Fruit fly (Drosophila melanogaster) whole organism, embryonic: ENCODE results near the gene sxe2.

Source experiments
- CG10267 ChIP-seq: fragments of 200-800 bp; sonication (Bioruptor generic); optimal IDR thresholded peaks from 2 replicates; lab custom pipeline; 2018; ENCODE audit warnings: missing biosample characterization, mild to moderate bottlenecking, missing genetic modification characterization, moderate library complexity
- CG10366 ChIP-seq: fragments of 200-800 bp; sonication (Bioruptor generic); IDR thresholded peaks from 2 replicates; pipeline ENCODE4 v1.3.6; 2022; ENCODE audit warnings: missing biosample characterization, missing genetic modification characterization
- CG12391 ChIP-seq: fragments of 200-800 bp; sonication (Bioruptor generic); optimal IDR thresholded peaks from 3 replicates; lab custom pipeline; 2018; ENCODE audit warnings: missing biosample characterization, mild to moderate bottlenecking, missing genetic modification characterization, moderate library complexity
- CG12744 ChIP-seq: fragments of 200-800 bp; sonication (Bioruptor generic); optimal IDR thresholded peaks from 2 replicates; lab custom pipeline; 2016; ENCODE audit warnings: missing biosample characterization, missing genetic modification characterization
- CG12942 ChIP-seq: fragments of 200-800 bp; sonication (Bioruptor generic); optimal IDR thresholded peaks from 3 replicates; lab custom pipeline; 2016; ENCODE audit warnings: missing biosample characterization, missing genetic modification characterization
- CG13123 ChIP-seq: fragments of 200-800 bp; sonication (Bioruptor generic); optimal IDR thresholded peaks from 2 replicates; lab custom pipeline; 2016; ENCODE audit warnings: missing biosample characterization, missing genetic modification characterization
- CG14965 ChIP-seq: fragments of 200-800 bp; sonication (Bioruptor generic); optimal IDR thresholded peaks from 2 replicates; lab custom pipeline; 2016; ENCODE audit warnings: missing biosample characterization, missing genetic modification characterization, borderline replicate concordance
- CG15073 ChIP-seq: fragments of 200-800 bp; sonication (Bioruptor generic); optimal IDR thresholded peaks from 2 replicates; lab custom pipeline; 2016; ENCODE audit warnings: missing biosample characterization, missing genetic modification characterization
- CG15601 ChIP-seq: fragments of 200-800 bp; sonication (Bioruptor generic); optimal IDR thresholded peaks from 3 replicates; lab custom pipeline; 2019; ENCODE audit warnings: missing biosample characterization, mild to moderate bottlenecking, missing genetic modification characterization, moderate library complexity
- CG34422 ChIP-seq: fragments of 200-800 bp; sonication (Bioruptor generic); IDR thresholded peaks from 3 replicates; pipeline ENCODE4 v1.3.6; 2022; ENCODE audit warnings: missing biosample characterization, missing genetic modification characterization
- CG3726 ChIP-seq: fragments of 200-800 bp; sonication (Bioruptor generic); IDR thresholded peaks from 3 replicates; pipeline ENCODE4, ENCODE4 v1.3.6; 2022; ENCODE audit warnings: missing biosample characterization, missing genetic modification characterization
- CG4328 ChIP-seq: fragments of 200-800 bp; sonication (Bioruptor generic); optimal IDR thresholded peaks from 3 replicates; lab custom pipeline; 2017; ENCODE audit warnings: missing biosample characterization, missing genetic modification reagents, missing genetic modification characterization
- CG4424 ChIP-seq: fragments of 200-800 bp; sonication (Bioruptor generic); optimal IDR thresholded peaks from 3 replicates; lab custom pipeline; 2016; ENCODE audit warnings: missing biosample characterization, missing genetic modification characterization
- CG6272 ChIP-seq: fragments of 200-800 bp; sonication (Bioruptor generic); IDR thresholded peaks from 2 replicates; pipeline ENCODE4 v1.3.6; 2022; ENCODE audit warnings: missing biosample characterization, missing genetic modification characterization
- CG8359 ChIP-seq: fragments of 200-800 bp; sonication (Bioruptor generic); optimal IDR thresholded peaks from 2 replicates; lab custom pipeline; 2017; ENCODE audit warnings: missing biosample characterization, mild to moderate bottlenecking, missing genetic modification characterization, borderline replicate concordance
- CG8388 ChIP-seq: fragments of 200-800 bp; sonication (Bioruptor generic); optimal IDR thresholded peaks from 2 replicates; lab custom pipeline; 2019; ENCODE audit warnings: missing biosample characterization, mild to moderate bottlenecking, missing genetic modification characterization, moderate library complexity
- CG9932 ChIP-seq: fragments of 200-800 bp; sonication (Bioruptor generic); IDR thresholded peaks from 2 replicates; pipeline ENCODE4 v1.3.6; 2022; ENCODE audit warnings: missing biosample characterization, missing genetic modification characterization
- CHES-1-like ChIP-seq: fragments of 200-800 bp; sonication (Bioruptor generic); optimal IDR thresholded peaks from 2 replicates; lab custom pipeline; 2016; ENCODE audit warnings: missing biosample characterization, missing genetic modification characterization
- CoRest ChIP-seq: fragments of 200-800 bp; sonication (Bioruptor generic); optimal IDR thresholded peaks from 3 replicates; lab custom pipeline; 2018; ENCODE audit warnings: missing biosample characterization, mild to moderate bottlenecking, missing genetic modification characterization, moderate library complexity
- ERR ChIP-seq: fragments of 200-800 bp; sonication (Bioruptor generic); optimal IDR thresholded peaks from 2 replicates; lab custom pipeline; 2016; ENCODE audit warnings: missing biosample characterization, missing genetic modification characterization
- Hmr ChIP-seq: fragments of 200-800 bp; sonication (Bioruptor generic); optimal IDR thresholded peaks from 3 replicates; lab custom pipeline; 2017; ENCODE audit warnings: mild to moderate bottlenecking, missing biosample characterization, missing genetic modification reagents, missing genetic modification characterization
- MTF-1 ChIP-seq: fragments of 200-800 bp; sonication (Bioruptor generic); optimal IDR thresholded peaks from 2 replicates; lab custom pipeline; 2018; ENCODE audit warnings: missing biosample characterization, mild to moderate bottlenecking, missing genetic modification characterization, borderline replicate concordance
- Meics ChIP-seq: fragments of 200-800 bp; sonication (Bioruptor generic); optimal IDR thresholded peaks from 2 replicates; lab custom pipeline; 2017; ENCODE audit warnings: missing biosample characterization, mild to moderate bottlenecking, missing genetic modification characterization
- NC2β ChIP-seq: fragments of 200-800 bp; sonication (Bioruptor generic); optimal IDR thresholded peaks from 2 replicates; lab custom pipeline; 2016; ENCODE audit warnings: missing biosample characterization, missing genetic modification characterization
- Nf-YB ChIP-seq: fragments of 200-800 bp; sonication (Bioruptor generic); optimal IDR thresholded peaks from 3 replicates; lab custom pipeline; 2019; ENCODE audit warnings: missing biosample characterization, mild to moderate bottlenecking, missing genetic modification characterization, moderate library complexity
- NfI ChIP-seq: fragments of 200-800 bp; sonication (Bioruptor generic); optimal IDR thresholded peaks from 3 replicates; lab custom pipeline; 2018; ENCODE audit warnings: missing biosample characterization, mild to moderate bottlenecking, missing genetic modification characterization, moderate library complexity
- Optix ChIP-seq: fragments of 200-800 bp; sonication (Bioruptor generic); IDR thresholded peaks from 3 replicates; pipeline ENCODE4 v1.3.6; 2022; ENCODE audit warnings: missing biosample characterization, missing genetic modification characterization
- Rfx ChIP-seq: fragments of 200-800 bp; sonication (Bioruptor generic); IDR thresholded peaks from 2 replicates; pipeline ENCODE4 v1.3.6; 2022; ENCODE audit warnings: missing biosample characterization, missing genetic modification characterization
- Rx ChIP-seq: fragments of 200-800 bp; sonication (Bioruptor generic); IDR thresholded peaks from 2 replicates; pipeline ENCODE4 v1.3.6; 2022; ENCODE audit warnings: missing biosample characterization, missing genetic modification characterization
- Xrp1 ChIP-seq: fragments of 200-800 bp; sonication (Bioruptor generic); IDR thresholded peaks from 2 replicates; pipeline ENCODE4 v1.3.6; 2022; ENCODE audit warnings: missing biosample characterization, missing genetic modification characterization
- YL-1 ChIP-seq: fragments of 200-800 bp; sonication (Bioruptor generic); optimal IDR thresholded peaks from 3 replicates; lab custom pipeline; 2017; ENCODE audit warnings: missing biosample characterization, mild to moderate bottlenecking, missing genetic modification characterization
- aop ChIP-seq: fragments of 200-800 bp; sonication (Bioruptor generic); IDR thresholded peaks from 2 replicates; pipeline ENCODE4 v1.3.6; 2022; ENCODE audit warnings: missing biosample characterization, missing genetic modification characterization
- ash1 ChIP-seq: fragments of 200-800 bp; sonication (Bioruptor generic); optimal IDR thresholded peaks from 2 replicates; lab custom pipeline; 2018; ENCODE audit warnings: missing biosample characterization, mild to moderate bottlenecking, missing genetic modification characterization
- cad ChIP-seq: fragments of >200 bp; optimal IDR thresholded peaks from 2 replicates; lab custom pipeline; 2017; ENCODE audit warnings: missing biosample characterization, missing genetic modification characterization
- crc ChIP-seq: fragments of 200-800 bp; sonication (Bioruptor generic); optimal IDR thresholded peaks from 2 replicates; lab custom pipeline; 2016; ENCODE audit warnings: missing biosample characterization, missing genetic modification characterization
- dmrt99B ChIP-seq: fragments of 200-800 bp; sonication (Bioruptor generic); optimal IDR thresholded peaks from 2 replicates; lab custom pipeline; 2018; ENCODE audit warnings: missing biosample characterization, mild to moderate bottlenecking, missing genetic modification characterization, moderate library complexity
- exex ChIP-seq: fragments of 200-800 bp; sonication (Bioruptor generic); optimal IDR thresholded peaks from 4 replicates; lab custom pipeline; 2018; ENCODE audit warnings: missing biosample characterization, mild to moderate bottlenecking, missing genetic modification characterization, moderate library complexity
- fd96Cb ChIP-seq: fragments of 200-800 bp; sonication (Bioruptor generic); optimal IDR thresholded peaks from 2 replicates; lab custom pipeline; 2018; ENCODE audit warnings: missing biosample characterization, mild to moderate bottlenecking, missing genetic modification characterization, moderate library complexity
- fru ChIP-seq: fragments of >200 bp; optimal IDR thresholded peaks from 2 replicates; lab custom pipeline; 2017
- knrl ChIP-seq: fragments of 200-800 bp; sonication (Bioruptor generic); IDR thresholded peaks from 3 replicates; pipeline ENCODE4 v1.3.6; 2022; ENCODE audit warnings: missing biosample characterization, missing genetic modification characterization; ENCODE audit not compliant: partially characterized antibody
- lilli ChIP-seq: fragments of 200-800 bp; sonication (Bioruptor generic); optimal IDR thresholded peaks from 3 replicates; lab custom pipeline; 2016; ENCODE audit warnings: missing biosample characterization, missing genetic modification characterization
- maf-S ChIP-seq: fragments of 200-800 bp; sonication (Bioruptor generic); optimal IDR thresholded peaks from 2 replicates; lab custom pipeline; 2016; ENCODE audit warnings: missing biosample characterization, missing genetic modification characterization
- mam ChIP-seq: fragments of 200-800 bp; sonication (Bioruptor generic); optimal IDR thresholded peaks from 3 replicates; lab custom pipeline; 2016; ENCODE audit warnings: missing biosample characterization, missing genetic modification characterization
- peb ChIP-seq: fragments of 200-800 bp; sonication (Bioruptor generic); IDR thresholded peaks from 2 replicates; pipeline ENCODE4 v1.3.6; 2022; ENCODE audit warnings: missing biosample characterization, missing genetic modification characterization
- pnt ChIP-seq: fragments of 200-800 bp; sonication (Bioruptor generic); optimal IDR thresholded peaks from 3 replicates; lab custom pipeline; 2016; ENCODE audit warnings: missing biosample characterization, missing genetic modification characterization
- pzg ChIP-seq: fragments of 200-800 bp; sonication (Bioruptor generic); optimal IDR thresholded peaks from 3 replicates; lab custom pipeline; 2018; ENCODE audit warnings: missing biosample characterization, mild to moderate bottlenecking, missing genetic modification characterization, moderate library complexity
- salm ChIP-seq: fragments of 200-800 bp; sonication (Bioruptor generic); optimal IDR thresholded peaks from 2 replicates; lab custom pipeline; 2018; ENCODE audit warnings: missing biosample characterization, mild to moderate bottlenecking, missing genetic modification characterization
- sd ChIP-seq: fragments of 200-800 bp; sonication (Bioruptor generic); optimal IDR thresholded peaks from 3 replicates; lab custom pipeline; 2018; ENCODE audit warnings: missing biosample characterization, mild to moderate bottlenecking, missing genetic modification characterization, moderate library complexity
- sens ChIP-seq: fragments of 200-800 bp; sonication (Bioruptor generic); peaks from one replicate; lab custom pipeline; 2016; ENCODE audit warnings: missing biosample characterization, missing genetic modification characterization
- ssp ChIP-seq: fragments of 200-800 bp; sonication (Bioruptor generic); IDR thresholded peaks from 2 replicates; pipeline ENCODE4 v1.3.6; 2022; ENCODE audit warnings: missing biosample characterization, missing genetic modification characterization
- tx ChIP-seq: fragments of 200-800 bp; sonication (Bioruptor generic); optimal IDR thresholded peaks from 2 replicates; lab custom pipeline; 2016; ENCODE audit warnings: missing biosample characterization, missing genetic modification characterization
- usp ChIP-seq: fragments of >200 bp; optimal IDR thresholded peaks from 2 replicates; lab custom pipeline; 2017; ENCODE audit warnings: missing biosample characterization, missing genetic modification characterization

sxe2 gene

DNA sequence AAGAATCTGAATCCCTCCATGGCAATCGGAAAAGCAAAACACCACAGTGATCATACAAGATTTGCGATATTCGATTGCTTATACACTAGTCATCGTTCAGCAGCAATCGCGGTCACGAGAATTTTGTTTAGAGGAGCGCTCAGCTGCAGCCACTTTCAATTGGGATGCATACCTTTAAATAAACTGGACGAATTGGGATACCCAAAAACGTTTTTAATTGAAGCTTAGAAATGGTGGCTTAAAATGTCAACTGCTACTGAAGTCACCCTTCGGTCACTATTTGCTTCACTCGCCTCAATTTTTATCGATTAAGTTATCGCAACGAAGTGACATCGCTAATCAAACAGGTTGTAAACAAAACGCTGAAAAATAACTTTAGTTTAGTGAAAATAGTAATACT, 34.3 kb upstream of the sxe2 start, which contains the start of the genes IKKbeta and CG5013 (continued):
- TF ChIP-seq aop (GFP tag; lab: Robert Waterston, UW) (no peak), ERR (GFP tag; lab: Kevin White, UChicago) (peak; percentile 19), CG12391 (tag; lab: Kevin White, UChicago) (peak; percentile 48), NfI (GFP tag; lab: Kevin White, UChicago) (peak; percentile 8), crc (GFP tag; lab: Kevin White, UChicago) (no peak), CG34422 (GFP tag; lab: Robert Waterston, UW) (0 out of 3 replicates have a peak, but pooled peaks have one; percentile 36), Hmr (GFP tag; lab: Kevin White, UChicago) (peak; percentile 26), fd96Cb (no peak), dmrt99B (tag; lab: Kevin White, UChicago) (no peak), peb (no peak), CG6272 (no peak), CG10366 (GFP tag; lab: Robert Waterston, UW) (peak; percentile 29; the same call in 1 of the 2 replicates), NC2β (peak; percentile 50), Rfx (GFP tag; lab: Robert Waterston, UW) (peak; percentile 63; the same call in 1 of the 2 replicates), CHES-1-like (peak; percentile 90), CG8388 (no peak), lilli (GFP tag; lab: Kevin White, UChicago) (peak; percentile 68), CG13123 (GFP tag; lab: Kevin White, UChicago) (no peak), CG15601 (no peak), Meics (GFP tag; lab: Kevin White, UChicago) (peak; percentile 17), CG12942 (peak; percentile 53), CG9932 (peak; percentile 73), YL-1 (GFP tag; lab: Kevin White, UChicago) (no peak), CG15073 (GFP tag; lab: Kevin White, UChicago) (no peak), sd (tag; lab: Kevin White, UChicago) (peak; percentile 53), mam (GFP tag; lab: Kevin White, UChicago) (peak; percentile 78), maf-S (peak; percentile 15), CG4424 (GFP tag; lab: Kevin White, UChicago) (peak; percentile 45), ssp (GFP tag; lab: Robert Waterston, UW) (peak; percentile 34; the same call in 1 of the 2 replicates), MTF-1 (GFP tag; lab: Kevin White, UChicago) (no peak), CG12744 (GFP tag; lab: Kevin White, UChicago) (peak; percentile 28), Rx (GFP tag; lab: Robert Waterston, UW) (no peak), exex (tag; lab: Kevin White, UChicago) (no peak), CG4328 (GFP tag; lab: Kevin White, UChicago) (no peak), sens (peak; percentile 89), pnt (peak; percentile 14), CG14965 (GFP tag; lab: Kevin White, UChicago) (no peak), usp (GFP tag; lab: Kevin White, UChicago) (no peak), ash1 (no peak), CG3726 (GFP tag; lab: Robert Waterston, UW) (no peak), Nf-YB (GFP tag; lab: Kevin White, UChicago) (no peak), tx (GFP tag; lab: Kevin White, UChicago) (peak; percentile 63), salm (tag; lab: Kevin White, UChicago) (no peak), CG8359 (GFP tag; lab: Kevin White, UChicago) (no peak), CoRest (tag; lab: Kevin White, UChicago) (peak; percentile 63), pzg (GFP tag; lab: Kevin White, UChicago) (peak; percentile 68), knrl (peak; percentile 84), CG10267 (tag; lab: Kevin White, UChicago) (peak; percentile 59), cad (GFP tag; lab: Kevin White, UChicago) (no peak), fru (no peak), Xrp1 (peak; percentile 41; the same call in 1 of the 2 replicates), Optix (GFP tag; lab: Robert Waterston, UW) (0 out of 3 replicates have a peak, but pooled peaks have one; percentile 34)
